Worm (Caenorhabditis elegans) whole organism, late embryonic: ENCODE measurements around the gene Y53C12A.7.

ENCODE experiments used
- dve-1 ChIP-seq: sonication (generic microtip); optimal IDR thresholded peaks from 2 replicates; lab custom pipeline; 2017; ENCODE audit warnings: antibody characterized with exemption, mild to moderate bottlenecking, missing genetic modification characterization, missing compliant biosample characterization
- tbx-2 ChIP-seq: sonication (generic microtip); optimal IDR thresholded peaks from 2 replicates; lab custom pipeline; 2016; ENCODE audit warnings: missing genetic modification characterization, missing compliant biosample characterization

DNA sequence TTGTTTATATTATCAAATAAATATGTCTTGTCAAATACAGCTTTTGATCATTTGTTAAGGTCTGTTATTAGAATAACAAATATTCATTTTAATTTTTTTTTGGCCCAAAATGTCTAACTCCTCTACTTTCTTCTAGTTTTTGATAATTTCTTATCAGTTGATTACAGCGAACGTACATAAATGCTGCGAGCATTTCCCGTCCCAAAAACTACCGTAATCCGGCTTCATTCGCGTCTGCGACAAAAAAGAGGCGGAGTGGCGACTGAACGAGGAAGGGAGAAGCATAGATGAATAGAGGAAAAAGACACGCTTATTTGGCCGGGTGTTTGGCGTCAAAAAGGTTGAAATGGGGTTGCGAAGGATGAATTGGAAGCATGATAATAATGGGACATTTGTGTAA is 40.2 kb downstream of the Y53C12A.7 start:
- TF ChIP-seq tbx-2 (tag; lab: Kevin White, UChicago) (no peak), dve-1 (tag; lab: Kevin White, UChicago) (no peak)
